Worm (Caenorhabditis elegans) whole organism, L2 larva: ENCODE measurements around the gene R01H2.8.

Source experiments
- aly-2 ChIP-seq: fragments of 150-350 bp; optimal IDR thresholded peaks from 2 replicates; lab custom pipeline; 2014; ENCODE audit warnings: missing biosample characterization, missing genetic modification characterization
- ama-1 ChIP-seq: fragments of 150-350 bp; optimal IDR thresholded peaks from 2 replicates; lab custom pipeline; 2018; ENCODE audit warnings: inconsistent platforms
- ceh-16 ChIP-seq: fragments of 150-350 bp; optimal IDR thresholded peaks from 2 replicates; lab custom pipeline; 2014; ENCODE audit warnings: missing biosample characterization, missing genetic modification characterization
- ceh-82 ChIP-seq: fragments of 150-350 bp; optimal IDR thresholded peaks from 2 replicates; lab custom pipeline; 2014; ENCODE audit warnings: missing biosample characterization, missing genetic modification characterization
- dmd-4 ChIP-seq: sonication (generic microtip); optimal IDR thresholded peaks from 2 replicates; lab custom pipeline; 2017; ENCODE audit warnings: missing biosample characterization, missing genetic modification characterization
- egl-27 ChIP-seq: sonication (generic microtip); optimal IDR thresholded peaks from 3 replicates; lab custom pipeline; 2017; ENCODE audit warnings: missing biosample characterization, missing genetic modification reagents, missing genetic modification characterization
- elt-1 ChIP-seq: fragments of 150-350 bp; optimal IDR thresholded peaks from 2 replicates; lab custom pipeline; 2014; ENCODE audit warnings: missing biosample characterization, missing genetic modification characterization
- lin-13 ChIP-seq: fragments of 150-350 bp; optimal IDR thresholded peaks from 2 replicates; lab custom pipeline; 2014; ENCODE audit warnings: missing biosample characterization, missing genetic modification reagents, missing genetic modification characterization
- nhr-12 ChIP-seq: fragments of 150-350 bp; optimal IDR thresholded peaks from 2 replicates; lab custom pipeline; 2014; ENCODE audit warnings: missing biosample characterization, missing genetic modification characterization
- nhr-25 ChIP-seq: fragments of 150-350 bp; sonication (generic microtip); optimal IDR thresholded peaks from 3 replicates; lab custom pipeline; 2014; ENCODE audit warnings: missing biosample characterization, missing genetic modification characterization
- nhr-77 ChIP-seq: fragments of 150-350 bp; optimal IDR thresholded peaks from 2 replicates; lab custom pipeline; 2014; ENCODE audit warnings: missing biosample characterization, missing genetic modification characterization
- peb-1 ChIP-seq: fragments of 150-350 bp; optimal IDR thresholded peaks from 2 replicates; lab custom pipeline; 2014; ENCODE audit warnings: missing biosample characterization, missing genetic modification characterization
- unc-62 ChIP-seq: fragments of 150-350 bp; optimal IDR thresholded peaks from 2 replicates; lab custom pipeline; 2014; ENCODE audit warnings: missing biosample characterization, missing genetic modification reagents, missing genetic modification characterization

ce11 chrIII:7076386-7076785 is 7.5 kb downstream of the R01H2.8 start, which contains the start of gene ZK418.13:
- TF ChIP-seq lin-13 (GFP tag; lab: Kevin White, UChicago) (no peak), ceh-16 (no peak), ama-1 (lab: Kevin White, UChicago) (no peak), aly-2 (tag; lab: Kevin White, UChicago) (no peak), egl-27 (tag; lab: Kevin White, UChicago) (no peak), dmd-4 (no peak), nhr-77 (tag; lab: Kevin White, UChicago) (no peak), ceh-82 (tag; lab: Kevin White, UChicago) (no peak), nhr-25 (tag; lab: Kevin White, UChicago) (no peak), elt-1 (tag; lab: Kevin White, UChicago) (no peak), unc-62 (GFP tag; lab: Kevin White, UChicago) (no peak), nhr-12 (no peak), peb-1 (tag; lab: Kevin White, UChicago) (no peak)
